Worm (Caenorhabditis elegans): ENCODE data around the gene flcn-1.

flcn-1 gene

DNA sequence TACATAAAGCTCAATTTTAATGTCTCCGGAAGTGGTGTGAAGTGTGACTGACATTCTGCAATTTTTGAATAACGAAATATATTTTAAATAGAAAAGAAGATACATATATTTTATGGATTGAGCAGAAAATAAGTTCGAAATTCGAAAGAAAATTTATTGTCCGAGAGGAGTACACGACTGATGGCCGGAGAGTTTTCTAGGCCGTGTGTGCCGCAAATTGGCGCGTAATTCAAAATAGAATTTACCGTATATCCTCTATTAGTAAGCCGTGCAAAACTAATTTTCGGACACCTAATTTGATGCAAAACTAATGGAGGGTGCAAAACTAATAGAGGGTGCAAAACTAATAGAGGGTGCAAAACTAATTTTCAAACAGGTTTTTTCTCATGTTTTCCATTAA is 15.3 kb upstream of the flcn-1 start, which contains the start of gene cyn-10 (continued):
- TF ChIP-seq nhr-19 (GFP tag; conservative IDR thresholded peaks at IDR 0.05) (peak; percentile 95), snu-23 (GFP tag; optimal IDR thresholded peaks at IDR 0.05) (peak; percentile 89), elt-3 (tag; optimal IDR thresholded peaks at IDR 0.05) (peak in 2 of 6 experiments; percentile 52 to 71), lin-39 (tag; optimal IDR thresholded peaks at IDR 0.05) (peak; percentile 52), C16A3.4 (tag; optimal IDR thresholded peaks at IDR 0.05) (peak; percentile 49), mab-9 (GFP tag; IDR thresholded peaks at IDR 0.05) (peak; percentile 95), lsy-2 (tag; optimal IDR thresholded peaks at IDR 0.05) (peak; percentile 76 to 85), vab-15 (tag; optimal IDR thresholded peaks at IDR 0.05) (peak; percentile 72), unc-98 (GFP tag; IDR thresholded peaks at IDR 0.05) (peak; percentile 97), ceh-82 (tag; optimal IDR thresholded peaks at IDR 0.05) (peak; percentile 67 to 80 (median 72)), pag-3 (tag; optimal IDR thresholded peaks at IDR 0.05; ENCODE audit: borderline replicate concordance, insufficient read depth) (no peak), skn-1 (tag; optimal IDR thresholded peaks at IDR 0.05) (peak; percentile 58), lin-13 (GFP tag; optimal IDR thresholded peaks at IDR 0.05) (peak; percentile 31), lin-15B (tag; optimal IDR thresholded peaks at IDR 0.05) (peak; percentile 38), nhr-237 (tag; optimal IDR thresholded peaks at IDR 0.05) (no peak), lir-3 (tag; optimal IDR thresholded peaks at IDR 0.05; ENCODE audit: poor library complexity) (peak; percentile 97), hpl-2 (GFP tag; optimal IDR thresholded peaks at IDR 0.05) (no peak), nhr-11 (tag; optimal IDR thresholded peaks at IDR 0.05) (peak; percentile 13), dsc-1 (tag; optimal IDR thresholded peaks at IDR 0.05) (peak; percentile 97), C34B4.2 (tag; optimal IDR thresholded peaks at IDR 0.05) (peak; percentile 13), aha-1 (tag; optimal IDR thresholded peaks at IDR 0.05) (no peak), F16B12.6 (tag; optimal IDR thresholded peaks at IDR 0.05) (peak; percentile 30), fkh-4 (tag; optimal IDR thresholded peaks at IDR 0.05; ENCODE audit: borderline replicate concordance) (peak; percentile 98), ceh-8 (GFP tag; optimal IDR thresholded peaks at IDR 0.05) (peak; percentile 75), ztf-11 (tag; optimal IDR thresholded peaks at IDR 0.05) (peak in 1 of 2 experiments; percentile 99), efl-1 (optimal IDR thresholded peaks at IDR 0.05) (peak; percentile 97 to 98), efl-1 (GFP tag; optimal IDR thresholded peaks at IDR 0.05 in 1 of 2) (peak; percentile 97 to 100), swsn-7 (tag; optimal IDR thresholded peaks at IDR 0.05) (peak; percentile 93), blmp-1 (tag; optimal IDR thresholded peaks at IDR 0.05) (peak; percentile 61), nhr-71 (tag; optimal IDR thresholded peaks at IDR 0.05) (peak; percentile 94), ceh-88 (GFP tag; IDR thresholded peaks at IDR 0.05) (peak; percentile 88), tbx-2 (tag; optimal IDR thresholded peaks at IDR 0.05) (peak; percentile 94), xbp-1 (tag; optimal IDR thresholded peaks at IDR 0.05) (peak; percentile 92), mdl-1 (tag; optimal IDR thresholded peaks at IDR 0.05) (peak in 1 of 2 experiments; percentile 29), Y116A8C.19 (tag; optimal IDR thresholded peaks at IDR 0.05; ENCODE audit: borderline replicate concordance) (peak; percentile 91), hlh-17 (GFP tag; optimal IDR thresholded peaks at IDR 0.05; ENCODE audit: borderline replicate concordance) (peak; percentile 87)

DNA sequence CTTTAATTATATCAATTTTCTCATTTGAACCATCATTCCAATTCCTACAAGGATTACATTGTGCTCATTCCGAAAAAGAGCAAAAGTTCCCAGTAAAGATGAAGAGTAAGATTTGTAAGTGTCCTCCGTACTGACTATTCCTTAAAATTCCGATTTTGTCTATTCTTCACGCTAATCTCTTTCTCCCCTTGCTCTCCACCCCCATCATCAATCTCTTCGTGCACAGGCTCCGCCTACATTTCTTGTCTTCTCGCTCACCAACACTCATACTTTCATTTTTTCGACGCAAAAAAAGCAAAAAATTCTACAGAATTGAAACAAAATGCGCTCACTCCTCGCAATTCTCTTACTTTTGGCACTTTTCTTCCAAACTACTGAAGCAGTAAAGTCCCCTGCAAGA is 12.7 kb upstream of the flcn-1 start, which contains the start of gene B0252.8:
TSS of gene B0252.8 (plus strand) at position 292 of the 400 bp plus-strand sequence.
- TF ChIP-seq vab-15 (tag; optimal IDR thresholded peaks at IDR 0.05) (no peak), ztf-11 (tag; optimal IDR thresholded peaks at IDR 0.05) (no peak), sup-37 (GFP tag; optimal IDR thresholded peaks at IDR 0.05) (no peak), ztf-4 (tag; optimal IDR thresholded peaks at IDR 0.05) (no peak), aly-2 (tag; optimal IDR thresholded peaks at IDR 0.05) (no peak), efl-3 (GFP tag; optimal IDR thresholded peaks at IDR 0.05) (no peak), ets-5 (GFP tag; IDR thresholded peaks at IDR 0.05) (no peak), aha-1 (tag; optimal IDR thresholded peaks at IDR 0.05) (no peak), nhr-20 (tag; optimal IDR thresholded peaks at IDR 0.05) (no peak), snpc-4 (tag; optimal IDR thresholded peaks at IDR 0.05) (no peak), dsc-1 (tag; optimal IDR thresholded peaks at IDR 0.05) (no peak), nhr-47 (tag; optimal IDR thresholded peaks at IDR 0.05) (no peak), lin-39 (tag; optimal IDR thresholded peaks at IDR 0.05) (no peak), egl-27 (tag; optimal IDR thresholded peaks at IDR 0.05) (no peak), C04F5.9 (tag; optimal IDR thresholded peaks at IDR 0.05) (no peak), grh-1 (GFP tag; IDR thresholded peaks at IDR 0.05) (no peak), C16A3.4 (tag; optimal IDR thresholded peaks at IDR 0.05) (no peak), irx-1 (tag; optimal IDR thresholded peaks at IDR 0.05) (no peak)

Data from whole organism, L1 larva.